Fruit fly (Drosophila melanogaster) whole organism, adult: ENCODE data around the gene Pus10.

Experiments used
- CG14711 ChIP-seq: fragments of 200-800 bp; sonication (Bioruptor generic); optimal IDR thresholded peaks from 2 replicates; lab custom pipeline; 2018; ENCODE audit warnings: missing biosample characterization, mild to moderate bottlenecking, missing genetic modification characterization, moderate library complexity
- CG33017 ChIP-seq: fragments of 200-800 bp; sonication (Bioruptor generic); optimal IDR thresholded peaks from 2 replicates; lab custom pipeline; 2018; ENCODE audit warnings: missing biosample characterization, mild to moderate bottlenecking, missing genetic modification characterization, moderate library complexity
- CG5204 ChIP-seq: fragments of 200-800 bp; sonication (Bioruptor generic); optimal IDR thresholded peaks from 2 replicates; lab custom pipeline; 2016; ENCODE audit warnings: missing biosample characterization, missing genetic modification characterization
- CG7045 ChIP-seq: fragments of 200-800 bp; sonication (Bioruptor generic); optimal IDR thresholded peaks from 2 replicates; lab custom pipeline; 2017; ENCODE audit warnings: missing biosample characterization, mild to moderate bottlenecking, missing genetic modification characterization
- CG7101 ChIP-seq: fragments of 200-800 bp; sonication (Bioruptor generic); optimal IDR thresholded peaks from 2 replicates; lab custom pipeline; 2018; ENCODE audit warnings: missing biosample characterization, mild to moderate bottlenecking, missing genetic modification characterization, moderate library complexity
- Hr96 ChIP-seq: fragments of 200-800 bp; sonication (Bioruptor generic); optimal IDR thresholded peaks from 2 replicates; lab custom pipeline; 2016; ENCODE audit warnings: missing biosample characterization, missing genetic modification characterization
- Mnt ChIP-seq: fragments of 200-800 bp; sonication (Bioruptor generic); optimal IDR thresholded peaks from 2 replicates; lab custom pipeline; 2016; ENCODE audit warnings: missing biosample characterization, mild to moderate bottlenecking, missing genetic modification characterization
- bab1 ChIP-seq: fragments of 200-800 bp; sonication (Bioruptor generic); optimal IDR thresholded peaks from 3 replicates; lab custom pipeline; 2019; ENCODE audit warnings: missing biosample characterization, mild to moderate bottlenecking, missing genetic modification characterization, moderate library complexity
- cic ChIP-seq: fragments of 200-800 bp; sonication (Bioruptor generic); optimal IDR thresholded peaks from 2 replicates; lab custom pipeline; 2017; ENCODE audit warnings: missing biosample characterization, mild to moderate bottlenecking, missing genetic modification characterization, moderate library complexity
- kay ChIP-seq: fragments of 200-800 bp; sonication (Bioruptor generic); peaks from one replicate; lab custom pipeline; 2016; ENCODE audit warnings: missing biosample characterization, missing genetic modification characterization, borderline replicate concordance
- ovo ChIP-seq: fragments of 200-800 bp; sonication (Bioruptor generic); optimal IDR thresholded peaks from 2 replicates; lab custom pipeline; 2016; ENCODE audit warnings: missing biosample characterization, missing genetic modification characterization
- pad ChIP-seq: fragments of 200-800 bp; sonication (Bioruptor generic); optimal IDR thresholded peaks from 3 replicates; lab custom pipeline; 2017; ENCODE audit warnings: missing biosample characterization, missing genetic modification characterization, mild to moderate bottlenecking, moderate library complexity, missing genetic modification reagents
- tj ChIP-seq: fragments of 200-800 bp; sonication (Bioruptor generic); optimal IDR thresholded peaks from 3 replicates; lab custom pipeline; 2017; ENCODE audit warnings: missing biosample characterization, mild to moderate bottlenecking, missing genetic modification characterization, moderate library complexity
- toe ChIP-seq: fragments of 200-800 bp; sonication (Bioruptor generic); optimal IDR thresholded peaks from 2 replicates; lab custom pipeline; 2016; ENCODE audit warnings: missing biosample characterization, missing genetic modification characterization

- TF ChIP-seq pad (no peak), tj (GFP tag; lab: Kevin White, UChicago) (no peak), CG5204 (GFP tag; lab: Kevin White, UChicago) (no peak), Hr96 (GFP tag; lab: Kevin White, UChicago) (no peak), bab1 (GFP tag; lab: Kevin White, UChicago) (no peak), CG33017 (no peak), Mnt (GFP tag; lab: Kevin White, UChicago) (no peak), ovo (GFP tag; lab: Kevin White, UChicago) (no peak), kay (GFP tag; lab: Kevin White, UChicago) (no peak), CG7101 (tag; lab: Kevin White, UChicago) (no peak), CG7045 (GFP tag; lab: Kevin White, UChicago) (no peak), toe (GFP tag; lab: Kevin White, UChicago) (no peak), CG14711 (tag; lab: Kevin White, UChicago) (no peak), cic (GFP tag; lab: Kevin White, UChicago) (no peak)
Measured at dm6 chr2L:195668-196067, 40.6 kb upstream of the Pus10 start.
